Worm (Caenorhabditis elegans): ENCODE results near the gene mpst-4.
A peak's percentile ranks its signal among the peaks of the same experiment; 100 is the strongest.
"Not testable (repeated sequence)": the region's sequence is repeated elsewhere in the genome, so short reads cannot be mapped to it uniquely, and the experiment has no call there.

mpst-4 gene

DNA sequence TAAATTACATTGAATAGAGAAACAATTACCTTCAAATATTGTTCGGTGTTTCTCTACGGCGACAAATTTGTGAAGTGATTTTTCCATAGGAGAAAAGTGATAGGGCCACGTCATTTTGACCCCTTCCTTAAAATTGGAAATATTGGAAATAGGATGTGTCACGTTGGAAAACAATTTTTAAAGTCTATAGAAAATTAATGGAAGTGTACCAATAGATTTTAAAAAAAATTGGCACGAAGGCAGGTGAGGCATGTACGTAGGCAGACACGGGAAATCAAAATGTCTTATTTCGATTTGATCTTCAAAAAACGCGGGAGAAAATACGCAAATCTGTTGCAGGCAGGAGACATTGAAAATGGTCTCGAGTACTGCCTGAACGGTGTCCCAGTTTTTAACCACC, 25.6 kb downstream of the mpst-4 start, which contains the start of gene C33F10.12:
TSS of gene C33F10.12 (minus strand) at position 101 of the 400 bp plus-strand sequence.
- TF ChIP-seq nhr-76 (tag; optimal IDR thresholded peaks at IDR 0.05) (no peak), sptf-1 (tag; optimal IDR thresholded peaks at IDR 0.05) (no peak), snpc-4 (tag; optimal IDR thresholded peaks at IDR 0.05) (no peak), mep-1 (tag; optimal IDR thresholded peaks at IDR 0.05) (no peak), ceh-43 (GFP tag; optimal IDR thresholded peaks at IDR 0.05) (no peak), nhr-2 (tag; optimal IDR thresholded peaks at IDR 0.05) (no peak), ces-1 (GFP tag; optimal IDR thresholded peaks at IDR 0.05) (no peak), drap-1 (GFP tag; optimal IDR thresholded peaks at IDR 0.05) (no peak), flh-1 (GFP tag; optimal IDR thresholded peaks at IDR 0.05) (no peak), elt-3 (tag; optimal IDR thresholded peaks at IDR 0.05) (no peak), hlh-1 (tag; optimal IDR thresholded peaks at IDR 0.05) (no peak), ham-2 (GFP tag; optimal IDR thresholded peaks at IDR 0.05) (no peak), unc-39 (tag; optimal IDR thresholded peaks at IDR 0.05) (no peak), pha-4 (tag; optimal IDR thresholded peaks at IDR 0.05) (no peak), sem-2 (GFP tag; optimal IDR thresholded peaks at IDR 0.05) (no peak), unc-120 (tag; optimal IDR thresholded peaks at IDR 0.05; ENCODE audit: poor library complexity, severe bottlenecking) (no peak), mab-5 (tag; optimal IDR thresholded peaks at IDR 0.05) (no peak), bed-3 (GFP tag; optimal IDR thresholded peaks at IDR 0.05) (no peak), tbx-8 (GFP tag; optimal IDR thresholded peaks at IDR 0.05) (no peak)

DNA sequence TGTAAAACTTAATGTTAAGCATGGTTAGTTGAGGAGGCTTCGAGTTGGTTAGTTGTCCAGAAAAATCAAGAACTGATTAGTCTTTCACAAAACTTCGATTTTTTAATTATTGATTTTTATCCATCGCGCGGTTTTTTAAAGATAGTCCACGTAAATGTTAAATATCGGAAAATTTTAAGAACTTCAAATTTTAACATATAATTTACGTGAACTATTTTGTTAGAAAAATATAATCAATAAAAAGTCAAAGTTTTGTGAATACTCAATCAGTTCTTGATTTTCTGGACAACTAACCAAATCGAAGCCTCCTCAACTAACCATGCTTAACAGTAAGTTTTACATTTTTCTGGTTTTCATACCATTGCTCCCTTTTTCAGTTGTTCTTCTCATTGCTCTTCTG, 28.5 kb downstream of the mpst-4 start, which contains the start of the genes C33F10.11 and C33F10.1:
TSS of gene C33F10.11 (minus strand) at position 101 of the 400 bp plus-strand sequence.
TSS of gene C33F10.1 (plus strand) at position 263 of the 400 bp plus-strand sequence.
- TF ChIP-seq lin-13 (tag; optimal IDR thresholded peaks at IDR 0.05): no peak
- TF ChIP-seq snpc-4 (tag; optimal IDR thresholded peaks at IDR 0.05): no peak
- no peak for TF ChIP-seq drap-1 (GFP tag; optimal IDR thresholded peaks at IDR 0.05)
- TF ChIP-seq nhr-237 (tag; optimal IDR thresholded peaks at IDR 0.05): no peak
- no peak for TF ChIP-seq cnd-1 (tag; optimal IDR thresholded peaks at IDR 0.05)
- no peak for TF ChIP-seq M03D4.4 (tag; optimal IDR thresholded peaks at IDR 0.05)
- no peak for TF ChIP-seq elt-3 (tag; optimal IDR thresholded peaks at IDR 0.05)
- TF ChIP-seq elt-1 (tag; optimal IDR thresholded peaks at IDR 0.05; ENCODE audit: borderline replicate concordance, insufficient read depth): no peak
- TF ChIP-seq ceh-43 (GFP tag; optimal IDR thresholded peaks at IDR 0.05): no peak
- no peak for TF ChIP-seq unc-62 (GFP tag; optimal IDR thresholded peaks at IDR 0.05)
- TF ChIP-seq nhr-28 (tag; optimal IDR thresholded peaks at IDR 0.05): no peak
- no peak for TF ChIP-seq ham-2 (GFP tag; optimal IDR thresholded peaks at IDR 0.05)

DNA sequence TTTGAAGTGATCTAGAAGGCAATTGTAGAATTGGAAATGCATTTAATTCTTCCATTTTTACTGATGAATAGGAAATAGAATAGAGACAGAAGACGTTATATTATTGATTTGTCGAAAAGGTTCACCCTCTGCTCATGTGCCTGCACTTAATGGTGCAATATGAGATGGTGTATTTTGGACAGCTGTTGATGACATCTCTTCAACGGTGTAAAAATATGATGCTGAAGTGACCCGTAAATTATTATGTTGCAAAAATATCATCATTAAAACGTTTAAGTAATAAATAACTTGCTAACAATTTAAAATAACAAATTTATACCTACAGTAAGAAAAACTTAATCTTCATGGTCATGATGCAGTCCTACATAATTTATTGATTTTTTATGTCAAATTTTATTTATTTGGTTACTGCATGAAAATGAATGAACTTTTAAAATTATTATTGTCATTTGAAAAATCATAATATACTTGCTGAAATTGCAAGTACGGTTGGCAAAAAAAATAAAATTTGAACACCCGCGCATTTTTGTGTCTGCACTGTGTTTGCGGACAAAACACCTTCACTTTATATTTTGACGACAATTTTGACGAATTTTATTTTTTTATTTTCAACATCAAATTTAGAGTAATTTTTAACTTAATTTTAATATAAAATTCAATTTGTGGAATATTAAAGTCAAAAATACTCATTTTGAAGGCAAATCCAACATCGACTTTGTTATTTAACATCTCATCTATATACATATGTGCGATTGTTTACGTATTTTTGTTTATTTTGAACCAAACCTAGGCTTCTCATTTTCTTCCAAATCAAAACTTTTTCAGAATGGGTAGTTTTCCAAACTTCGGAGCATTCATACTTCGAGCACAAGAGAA, 35.3 kb downstream of the mpst-4 start, which contains the start of the genes fbxb-88 and tbck-1:
TSS of gene fbxb-88 (minus strand) at position 151 of the 876 bp plus-strand sequence.
TSS of gene tbck-1 (plus strand) at position 826 of the 876 bp plus-strand sequence.
- peak; percentile 88 for TF ChIP-seq hlh-1 (tag; optimal IDR thresholded peaks at IDR 0.05)
- TF ChIP-seq M03D4.4 (tag; optimal IDR thresholded peaks at IDR 0.05): no peak
- peak; percentile 30 for TF ChIP-seq mep-1 (tag; optimal IDR thresholded peaks at IDR 0.05)
- no peak for TF ChIP-seq unc-120 (tag; optimal IDR thresholded peaks at IDR 0.05; ENCODE audit: poor library complexity, severe bottlenecking)
- TF ChIP-seq unc-62 (GFP tag; optimal IDR thresholded peaks at IDR 0.05): peak; percentile 59
- peak; percentile 47 for TF ChIP-seq lsy-2 (tag; optimal IDR thresholded peaks at IDR 0.05)
- peak; percentile 43 for TF ChIP-seq nhr-2 (tag; optimal IDR thresholded peaks at IDR 0.05)
- peak; percentile 52 for TF ChIP-seq cnd-1 (tag; optimal IDR thresholded peaks at IDR 0.05)

DNA sequence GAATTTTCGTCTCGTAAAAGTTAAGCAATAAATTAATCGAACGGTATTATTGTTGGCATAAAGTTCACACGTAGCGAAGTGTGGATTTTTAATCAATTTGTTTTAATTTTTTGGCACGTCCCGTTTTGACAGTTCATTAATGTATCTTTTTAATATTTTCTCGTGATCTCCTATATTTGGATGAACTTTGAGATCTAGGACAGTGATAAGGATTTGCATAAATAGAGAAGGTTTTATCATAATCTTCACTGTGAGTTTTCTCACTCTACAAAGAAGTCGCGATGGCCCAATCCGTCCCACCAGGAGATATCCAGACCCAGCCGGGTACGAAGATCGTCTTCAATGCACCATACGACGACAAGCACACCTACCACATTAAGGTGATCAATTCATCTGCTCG, 38.1 kb downstream of the mpst-4 start, which contains the start of the genes C33F10.8 and msp-40:
TSS of gene C33F10.8 (minus strand) at position 101 of the 400 bp plus-strand sequence.
TSS of gene msp-40 (plus strand) at position 282 of the 400 bp plus-strand sequence.
- not testable (repeated sequence) for TF ChIP-seq unc-62 (GFP tag; optimal IDR thresholded peaks at IDR 0.05); ceh-39 (tag; optimal IDR thresholded peaks at IDR 0.05); ceh-83 (GFP tag; optimal IDR thresholded peaks at IDR 0.05)

DNA sequence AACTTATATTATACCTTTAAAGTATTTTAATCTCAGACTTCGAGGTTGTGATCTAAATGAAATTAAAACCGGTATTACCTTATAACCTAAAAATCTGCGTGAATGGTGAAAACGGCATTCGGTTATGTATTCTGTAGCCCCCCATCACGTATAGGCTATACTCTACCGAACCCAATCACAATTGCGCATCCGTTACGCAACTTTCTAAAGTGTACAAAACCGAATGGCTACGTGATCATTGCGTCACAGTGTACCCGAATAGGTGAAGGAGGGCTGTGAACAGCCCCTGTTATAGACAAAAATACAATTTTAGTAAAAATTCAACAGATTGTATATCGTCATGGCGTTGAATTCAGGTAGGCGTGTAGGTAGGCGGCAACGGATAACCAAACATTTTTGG, 40.6 kb downstream of the mpst-4 start:
- TF ChIP-seq elt-3 (tag; optimal IDR thresholded peaks at IDR 0.05): no peak
- peak; percentile 96 for TF ChIP-seq zip-8 (tag; optimal IDR thresholded peaks at IDR 0.05)
- TF ChIP-seq nhr-2 (tag; optimal IDR thresholded peaks at IDR 0.05): peak; percentile 70
- TF ChIP-seq ceh-83 (GFP tag; optimal IDR thresholded peaks at IDR 0.05): no peak
- TF ChIP-seq sem-2 (GFP tag; optimal IDR thresholded peaks at IDR 0.05): no peak
- no peak for TF ChIP-seq unc-120 (tag; optimal IDR thresholded peaks at IDR 0.05; ENCODE audit: poor library complexity, severe bottlenecking)
- no peak for TF ChIP-seq bed-3 (GFP tag; optimal IDR thresholded peaks at IDR 0.05)
- TF ChIP-seq mls-2 (tag; optimal IDR thresholded peaks at IDR 0.05): no peak
- no peak for TF ChIP-seq ces-1 (GFP tag; optimal IDR thresholded peaks at IDR 0.05)
- no peak for TF ChIP-seq elt-1 (tag; optimal IDR thresholded peaks at IDR 0.05; ENCODE audit: borderline replicate concordance, insufficient read depth)
- TF ChIP-seq tbx-8 (GFP tag; optimal IDR thresholded peaks at IDR 0.05): no peak
- TF ChIP-seq mep-1 (tag; optimal IDR thresholded peaks at IDR 0.05): no peak
- TF ChIP-seq sptf-1 (tag; optimal IDR thresholded peaks at IDR 0.05): no peak

All from whole organism, mixed stage, embryonic.